Worm (Caenorhabditis elegans) whole organism, L1 larva: Measurements from ENCODE around the gene R05H11.1.

ENCODE experiments used
- C04F5.9 ChIP-seq: sonication (generic microtip); optimal IDR thresholded peaks from 2 replicates; lab custom pipeline; 2016; ENCODE audit warnings: missing genetic modification characterization, missing compliant biosample characterization
- C16A3.4 ChIP-seq: fragments of 150-350 bp; optimal IDR thresholded peaks from 2 replicates; lab custom pipeline; 2014; ENCODE audit warnings: missing biosample characterization, missing genetic modification characterization
- C34B4.2 ChIP-seq: sonication (generic microtip); optimal IDR thresholded peaks from 2 replicates; lab custom pipeline; 2017; ENCODE audit warnings: mild to moderate bottlenecking, missing genetic modification characterization, missing compliant biosample characterization
- Y116A8C.19 ChIP-seq: sonication (generic microtip); optimal IDR thresholded peaks from 2 replicates; lab custom pipeline; 2016; ENCODE audit warnings: missing compliant biosample characterization, missing genetic modification characterization, borderline replicate concordance
- alr-1 ChIP-seq: fragments of 200-800 bp; sonication (Bioruptor generic); optimal IDR thresholded peaks from 2 replicates; lab custom pipeline; 2018; ENCODE audit warnings: borderline replicate concordance, mild to moderate bottlenecking, missing genetic modification characterization, missing compliant biosample characterization
- blmp-1 ChIP-seq: fragments of 150-350 bp; optimal IDR thresholded peaks from 2 replicates; lab custom pipeline; 2014; ENCODE audit warnings: missing biosample characterization, missing genetic modification characterization
- ces-1 ChIP-seq: fragments of 150-350 bp; optimal IDR thresholded peaks from 2 replicates; lab custom pipeline; 2014; ENCODE audit warnings: missing biosample characterization, missing genetic modification reagents, missing genetic modification characterization
- dpl-1 ChIP-seq, 3 experiments: fragments of 150-350 bp in 2 of 3; sonication (generic microtip) in 1 of 3; optimal IDR thresholded peaks; 2 replicates each; lab custom pipeline; 2014 to 2017; ENCODE audit warnings: missing biosample characterization in 3 of 3, missing genetic modification characterization in 3 of 3, missing genetic modification reagents in 3 of 3
- dsc-1 ChIP-seq: sonication (generic microtip); optimal IDR thresholded peaks from 2 replicates; lab custom pipeline; 2016; ENCODE audit warnings: mild to moderate bottlenecking, missing genetic modification characterization, missing compliant biosample characterization
- efl-1 ChIP-seq, 4 experiments: fragments of 150-350 bp; optimal IDR thresholded peaks in 3 of 4; peaks in 1 of 4; 1 replicate in 1 of 4; 2 replicates in 3 of 4; lab custom pipeline; 2014; ENCODE audit warnings: missing biosample characterization in 2 of 4, missing genetic modification characterization in 2 of 4, missing genetic modification reagents in 2 of 4
- efl-3 ChIP-seq: fragments of 200-800 bp; sonication (Bioruptor generic); optimal IDR thresholded peaks from 2 replicates; lab custom pipeline; 2018; ENCODE audit warnings: mild to moderate bottlenecking, missing genetic modification characterization, missing compliant biosample characterization
- elt-2 ChIP-seq: sonication (generic microtip); optimal IDR thresholded peaks from 2 replicates; lab custom pipeline; 2016; ENCODE audit warnings: missing genetic modification characterization, mild to moderate bottlenecking, inconsistent platforms, missing compliant biosample characterization, missing genetic modification reagents
- elt-3 ChIP-seq, 6 experiments: fragments of 150-350 bp in 1 of 6; sonication (generic microtip); optimal IDR thresholded peaks; 2 replicates each; lab custom pipeline; 2017 to 2018; ENCODE audit warnings: missing biosample characterization in 6 of 6, missing genetic modification characterization in 6 of 6, inconsistent platforms in 1 of 6
- ets-5 ChIP-seq: fragments of 200-800 bp; sonication (Bioruptor generic); IDR thresholded peaks from 2 replicates; pipeline ENCODE4 v1.3.6; 2022; ENCODE audit warnings: missing genetic modification characterization, missing compliant biosample characterization
- fkh-4 ChIP-seq: sonication (generic microtip); optimal IDR thresholded peaks from 2 replicates; lab custom pipeline; 2016; ENCODE audit warnings: missing compliant biosample characterization, missing genetic modification characterization, borderline replicate concordance
- fos-1 ChIP-seq: fragments of 150-350 bp; optimal IDR thresholded peaks from 2 replicates; lab custom pipeline; 2014; ENCODE audit warnings: missing biosample characterization, missing genetic modification characterization
- grh-1 ChIP-seq: fragments of 200-800 bp; sonication (Bioruptor generic); IDR thresholded peaks from 2 replicates; pipeline ENCODE4 v1.3.6; 2022; ENCODE audit warnings: missing genetic modification reagents, missing genetic modification characterization, missing compliant biosample characterization
- hlh-17 ChIP-seq: fragments of 200-800 bp; sonication (Bioruptor generic); optimal IDR thresholded peaks from 2 replicates; lab custom pipeline; 2018; ENCODE audit warnings: missing genetic modification characterization, mild to moderate bottlenecking, missing compliant biosample characterization, moderate library complexity, borderline replicate concordance
- hpl-2 ChIP-seq: fragments of 150-350 bp; optimal IDR thresholded peaks from 2 replicates; lab custom pipeline; 2014; ENCODE audit warnings: missing biosample characterization, missing genetic modification reagents, missing genetic modification characterization
- irx-1 ChIP-seq: sonication (generic microtip); optimal IDR thresholded peaks from 2 replicates; lab custom pipeline; 2016; ENCODE audit warnings: missing genetic modification characterization, missing compliant biosample characterization
- jun-1 ChIP-seq: fragments of 150-350 bp; optimal IDR thresholded peaks from 2 replicates; lab custom pipeline; 2014; ENCODE audit warnings: missing biosample characterization, missing genetic modification reagents, missing genetic modification characterization
- lin-35 ChIP-seq, 2 experiments: fragments of 150-350 bp; optimal IDR thresholded peaks; 2 replicates each; lab custom pipeline; 2014; ENCODE audit warnings: missing biosample characterization in 2 of 2, missing genetic modification characterization in 2 of 2, missing genetic modification reagents in 2 of 2
- lir-3 ChIP-seq: sonication (generic microtip); optimal IDR thresholded peaks from 2 replicates; lab custom pipeline; 2016; ENCODE audit warnings: mild to moderate bottlenecking, missing genetic modification characterization, moderate library complexity, missing compliant biosample characterization; ENCODE audit not compliant: poor library complexity
- lsy-2 ChIP-seq, 2 experiments: fragments of 150-350 bp; optimal IDR thresholded peaks; 2 replicates each; lab custom pipeline; 2014; ENCODE audit warnings: missing biosample characterization in 2 of 2, missing genetic modification characterization in 2 of 2
- mab-9 ChIP-seq: fragments of 200-800 bp; sonication (Bioruptor generic); IDR thresholded peaks from 2 replicates; pipeline ENCODE4 v1.3.6; 2022; ENCODE audit warnings: missing genetic modification reagents, missing genetic modification characterization, missing compliant biosample characterization
- mdl-1 ChIP-seq, 2 experiments: fragments of 150-350 bp; optimal IDR thresholded peaks; 2 replicates each; lab custom pipeline; 2014 to 2017; ENCODE audit warnings: missing biosample characterization in 2 of 2, missing genetic modification characterization in 2 of 2, inconsistent platforms in 1 of 2
- mep-1 ChIP-seq: fragments of 150-350 bp; optimal IDR thresholded peaks from 2 replicates; lab custom pipeline; 2014; ENCODE audit warnings: missing biosample characterization, missing genetic modification characterization
- nhr-12 ChIP-seq: sonication (generic microtip); optimal IDR thresholded peaks from 2 replicates; lab custom pipeline; 2017; ENCODE audit warnings: missing biosample characterization, missing genetic modification characterization
- nhr-19 ChIP-seq: fragments of 200-800 bp; sonication (Bioruptor generic); conservative IDR thresholded peaks from 2 replicates; pipeline ENCODE4 v1.3.6; 2022; ENCODE audit warnings: missing genetic modification characterization, missing compliant biosample characterization
- nhr-20 ChIP-seq: sonication (generic microtip); optimal IDR thresholded peaks from 2 replicates; lab custom pipeline; 2016; ENCODE audit warnings: mild to moderate bottlenecking, missing genetic modification characterization, missing compliant biosample characterization
- nhr-28 ChIP-seq: fragments of 150-350 bp; optimal IDR thresholded peaks from 2 replicates; lab custom pipeline; 2014; ENCODE audit warnings: missing biosample characterization, missing genetic modification characterization
- nhr-47 ChIP-seq: sonication (generic microtip); optimal IDR thresholded peaks from 2 replicates; lab custom pipeline; 2016; ENCODE audit warnings: mild to moderate bottlenecking, missing genetic modification characterization, moderate library complexity, missing compliant biosample characterization
- nhr-71 ChIP-seq: sonication (generic microtip); optimal IDR thresholded peaks from 2 replicates; lab custom pipeline; 2016; ENCODE audit warnings: mild to moderate bottlenecking, missing genetic modification characterization, moderate library complexity, missing compliant biosample characterization
- nhr-77 ChIP-seq: fragments of 150-350 bp; optimal IDR thresholded peaks from 2 replicates; lab custom pipeline; 2014; ENCODE audit warnings: missing biosample characterization, missing genetic modification characterization
- nhr-85 ChIP-seq: sonication (generic microtip); peaks from one replicate; lab custom pipeline; 2016; ENCODE audit warnings: missing genetic modification characterization, inconsistent platforms, missing compliant biosample characterization
- nhr-90 ChIP-seq: sonication (generic microtip); optimal IDR thresholded peaks from 2 replicates; lab custom pipeline; 2016; ENCODE audit warnings: mild to moderate bottlenecking, missing genetic modification characterization, missing compliant biosample characterization; ENCODE audit not compliant: poor library complexity
- pag-3 ChIP-seq: sonication (generic microtip); optimal IDR thresholded peaks from 2 replicates; lab custom pipeline; 2017; ENCODE audit warnings: missing genetic modification characterization, mild to moderate bottlenecking, missing compliant biosample characterization, antibody characterized with exemption, borderline replicate concordance; ENCODE audit not compliant: insufficient read depth
- rnt-1 ChIP-seq: sonication (generic microtip); optimal IDR thresholded peaks from 2 replicates; lab custom pipeline; 2016; ENCODE audit warnings: mild to moderate bottlenecking, missing genetic modification characterization, moderate library complexity, missing compliant biosample characterization
- skn-1 ChIP-seq: fragments of 150-350 bp; optimal IDR thresholded peaks from 2 replicates; lab custom pipeline; 2014; ENCODE audit warnings: missing biosample characterization, missing genetic modification characterization
- snu-23 ChIP-seq: sonication (generic microtip); optimal IDR thresholded peaks from 2 replicates; lab custom pipeline; 2016; ENCODE audit warnings: missing genetic modification characterization, missing compliant biosample characterization
- sptf-1 ChIP-seq: fragments of 150-350 bp; optimal IDR thresholded peaks from 2 replicates; lab custom pipeline; 2014; ENCODE audit warnings: missing biosample characterization, missing genetic modification characterization
- swsn-7 ChIP-seq: sonication (generic microtip); optimal IDR thresholded peaks from 2 replicates; lab custom pipeline; 2016; ENCODE audit warnings: missing genetic modification characterization, missing compliant biosample characterization
- tbx-2 ChIP-seq: sonication (generic microtip); optimal IDR thresholded peaks from 2 replicates; lab custom pipeline; 2016; ENCODE audit warnings: missing genetic modification characterization, missing compliant biosample characterization
- unc-130 ChIP-seq: fragments of 150-350 bp; optimal IDR thresholded peaks from 2 replicates; lab custom pipeline; 2017; ENCODE audit warnings: missing biosample characterization, missing genetic modification characterization, inconsistent platforms
- unc-30 ChIP-seq: sonication (generic microtip); optimal IDR thresholded peaks from 2 replicates; lab custom pipeline; 2017; ENCODE audit warnings: missing biosample characterization, missing genetic modification characterization
- unc-98 ChIP-seq: fragments of 200-800 bp; sonication (Bioruptor generic); IDR thresholded peaks from 2 replicates; pipeline ENCODE4 v1.3.6; 2022; ENCODE audit warnings: missing genetic modification characterization, missing compliant biosample characterization
- vab-15 ChIP-seq: sonication (generic microtip); optimal IDR thresholded peaks from 2 replicates; lab custom pipeline; 2017; ENCODE audit warnings: missing genotype, mild to moderate bottlenecking, missing genetic modification characterization, missing compliant biosample characterization
- zip-4 ChIP-seq: fragments of 200-800 bp; sonication (Bioruptor generic); optimal IDR thresholded peaks from 2 replicates; lab custom pipeline; 2018; ENCODE audit warnings: mild to moderate bottlenecking, missing genetic modification characterization, moderate library complexity, missing compliant biosample characterization

Gene R05H11.1

ce11 chrIII:6805397-6805796, 10.0 kb downstream of the R05H11.1 start:
- peak; percentile 18 for TF ChIP-seq skn-1
- TF ChIP-seq dpl-1 (GFP tag; optimal IDR thresholded peaks at IDR 0.05; lab: Kevin White, UChicago), result peak in 1 of 3 experiments; percentile 19
- TF ChIP-seq nhr-19 (GFP tag; lab: Robert Waterston, UW), result peak; percentile 59
- TF ChIP-seq nhr-12 (tag; lab: Kevin White, UChicago), result no peak
- TF ChIP-seq hpl-2 (GFP tag; lab: Kevin White, UChicago), result no peak
- TF ChIP-seq elt-2 (tag; lab: Kevin White, UChicago), result peak; percentile 24
- TF ChIP-seq C16A3.4 (tag; lab: Kevin White, UChicago), result peak; percentile 28
- TF ChIP-seq mep-1 (tag; lab: Kevin White, UChicago), result peak; percentile 46
- TF ChIP-seq mdl-1 (tag; optimal IDR thresholded peaks at IDR 0.05; lab: Kevin White, UChicago), result peak in 1 of 2 experiments; percentile 34
- TF ChIP-seq nhr-28 (tag; lab: Kevin White, UChicago), result no peak
- TF ChIP-seq swsn-7 (tag; lab: Kevin White, UChicago), result peak; percentile 6
- TF ChIP-seq C34B4.2 (tag; lab: Kevin White, UChicago), result no peak
- no peak for TF ChIP-seq fos-1 (tag; lab: Kevin White, UChicago)
- TF ChIP-seq nhr-77, result no peak
- TF ChIP-seq irx-1 (tag; lab: Kevin White, UChicago), result no peak
- TF ChIP-seq ces-1 (GFP tag; lab: Kevin White, UChicago), result no peak
- no peak for TF ChIP-seq jun-1 (tag; lab: Kevin White, UChicago)
- no peak for TF ChIP-seq alr-1
- TF ChIP-seq mab-9, result no peak
- TF ChIP-seq snu-23, result peak; percentile 56
- no peak for TF ChIP-seq unc-30 (tag; lab: Kevin White, UChicago)
- no peak for TF ChIP-seq ets-5 (GFP tag; lab: Robert Waterston, UW)
- peak; percentile 46 for TF ChIP-seq rnt-1
- TF ChIP-seq grh-1 (GFP tag; lab: Robert Waterston, UW), result no peak
- no peak for TF ChIP-seq fkh-4
- peak; percentile 6 to 63 for TF ChIP-seq lin-35 (GFP tag; optimal IDR thresholded peaks at IDR 0.05; lab: Kevin White, UChicago)
- TF ChIP-seq elt-3 (tag; optimal IDR thresholded peaks at IDR 0.05; lab: Kevin White, UChicago), result peak in 1 of 6 experiments; percentile 6
- TF ChIP-seq nhr-90 (tag; lab: Kevin White, UChicago), result peak; percentile 69
- no peak for TF ChIP-seq sptf-1
- peak; percentile 49 for TF ChIP-seq nhr-20 (tag; lab: Kevin White, UChicago)
- peak; percentile 25 to 34 for TF ChIP-seq efl-1 (optimal IDR thresholded peaks at IDR 0.05; lab: Kevin White, UChicago)
- peak; percentile 14 to 85 for TF ChIP-seq efl-1 (GFP tag; optimal IDR thresholded peaks at IDR 0.05 in 1 of 2; lab: Kevin White, UChicago)
- peak; percentile 50 for TF ChIP-seq nhr-71 (tag; lab: Kevin White, UChicago)
- peak; percentile 51 for TF ChIP-seq nhr-47
- no peak for TF ChIP-seq C04F5.9 (tag; lab: Kevin White, UChicago)
- no peak for TF ChIP-seq vab-15 (tag; lab: Kevin White, UChicago)
- peak; percentile 58 for TF ChIP-seq nhr-85
- TF ChIP-seq efl-3 (GFP tag; lab: Kevin White, UChicago), result no peak
- TF ChIP-seq pag-3 (tag; lab: Kevin White, UChicago), result no peak
- TF ChIP-seq zip-4, result no peak
- TF ChIP-seq unc-130 (tag; lab: Kevin White, UChicago), result peak; percentile 12
- no peak for TF ChIP-seq dsc-1
- no peak for TF ChIP-seq Y116A8C.19 (tag; lab: Kevin White, UChicago)
- TF ChIP-seq tbx-2 (tag; lab: Kevin White, UChicago), result peak; percentile 1
- TF ChIP-seq lir-3, result no peak
- TF ChIP-seq hlh-17 (GFP tag; lab: Kevin White, UChicago), result no peak
- TF ChIP-seq blmp-1 (tag; lab: Kevin White, UChicago), result peak; percentile 6
- no peak for TF ChIP-seq unc-98
- peak in 1 of 2 experiments; percentile 58 for TF ChIP-seq lsy-2 (tag; optimal IDR thresholded peaks at IDR 0.05; lab: Kevin White, UChicago)
